Fruit fly (Drosophila melanogaster) whole organism, adult: ENCODE measurements around the gene frma.
A peak's percentile ranks its signal among the peaks of the same experiment; 100 is the strongest.

Experiments
- CG11617 ChIP-seq: fragments of 200-800 bp; sonication (Bioruptor generic); optimal IDR thresholded peaks from 2 replicates; lab custom pipeline; 2017; ENCODE audit warnings: mild to moderate bottlenecking, missing biosample characterization, missing genetic modification reagents, missing genetic modification characterization
- CG12768 ChIP-seq: fragments of 200-800 bp; sonication (Bioruptor generic); optimal IDR thresholded peaks from 2 replicates; lab custom pipeline; 2017; ENCODE audit warnings: missing biosample characterization, missing genetic modification characterization, mild to moderate bottlenecking, moderate library complexity, missing genetic modification reagents
- CG14711 ChIP-seq: fragments of 200-800 bp; sonication (Bioruptor generic); optimal IDR thresholded peaks from 2 replicates; lab custom pipeline; 2018; ENCODE audit warnings: missing biosample characterization, mild to moderate bottlenecking, missing genetic modification characterization, moderate library complexity
- CG1620 ChIP-seq: fragments of 200-800 bp; sonication (Bioruptor generic); optimal IDR thresholded peaks from 2 replicates; lab custom pipeline; 2016; ENCODE audit warnings: missing biosample characterization, missing genetic modification characterization
- CG33017 ChIP-seq: fragments of 200-800 bp; sonication (Bioruptor generic); optimal IDR thresholded peaks from 2 replicates; lab custom pipeline; 2018; ENCODE audit warnings: missing biosample characterization, mild to moderate bottlenecking, missing genetic modification characterization, moderate library complexity
- CG5204 ChIP-seq: fragments of 200-800 bp; sonication (Bioruptor generic); optimal IDR thresholded peaks from 2 replicates; lab custom pipeline; 2016; ENCODE audit warnings: missing biosample characterization, missing genetic modification characterization
- CG7045 ChIP-seq: fragments of 200-800 bp; sonication (Bioruptor generic); optimal IDR thresholded peaks from 2 replicates; lab custom pipeline; 2017; ENCODE audit warnings: missing biosample characterization, mild to moderate bottlenecking, missing genetic modification characterization
- CG7101 ChIP-seq: fragments of 200-800 bp; sonication (Bioruptor generic); optimal IDR thresholded peaks from 2 replicates; lab custom pipeline; 2018; ENCODE audit warnings: missing biosample characterization, mild to moderate bottlenecking, missing genetic modification characterization, moderate library complexity
- Clk ChIP-seq: fragments of 200-800 bp; sonication (Bioruptor generic); optimal IDR thresholded peaks from 2 replicates; lab custom pipeline; 2017; ENCODE audit warnings: missing biosample characterization, missing genetic modification characterization
- Crg-1 ChIP-seq: fragments of 200-800 bp; sonication (Bioruptor generic); optimal IDR thresholded peaks from 2 replicates; lab custom pipeline; 2016; ENCODE audit warnings: missing biosample characterization, missing genetic modification characterization
- Hr96 ChIP-seq: fragments of 200-800 bp; sonication (Bioruptor generic); optimal IDR thresholded peaks from 2 replicates; lab custom pipeline; 2016; ENCODE audit warnings: missing biosample characterization, missing genetic modification characterization
- Mnt ChIP-seq: fragments of 200-800 bp; sonication (Bioruptor generic); optimal IDR thresholded peaks from 2 replicates; lab custom pipeline; 2016; ENCODE audit warnings: missing biosample characterization, mild to moderate bottlenecking, missing genetic modification characterization
- bab1 ChIP-seq: fragments of 200-800 bp; sonication (Bioruptor generic); optimal IDR thresholded peaks from 3 replicates; lab custom pipeline; 2019; ENCODE audit warnings: missing biosample characterization, mild to moderate bottlenecking, missing genetic modification characterization, moderate library complexity
- cic ChIP-seq: fragments of 200-800 bp; sonication (Bioruptor generic); optimal IDR thresholded peaks from 2 replicates; lab custom pipeline; 2017; ENCODE audit warnings: missing biosample characterization, mild to moderate bottlenecking, missing genetic modification characterization, moderate library complexity
- cnc ChIP-seq, 2 experiments: fragments of >200 bp; optimal IDR thresholded peaks; 2 replicates each; lab custom pipeline; 2017
- kay ChIP-seq: fragments of 200-800 bp; sonication (Bioruptor generic); peaks from one replicate; lab custom pipeline; 2016; ENCODE audit warnings: missing biosample characterization, missing genetic modification characterization, borderline replicate concordance
- ovo ChIP-seq: fragments of 200-800 bp; sonication (Bioruptor generic); optimal IDR thresholded peaks from 2 replicates; lab custom pipeline; 2016; ENCODE audit warnings: missing biosample characterization, missing genetic modification characterization
- pad ChIP-seq: fragments of 200-800 bp; sonication (Bioruptor generic); optimal IDR thresholded peaks from 3 replicates; lab custom pipeline; 2017; ENCODE audit warnings: missing biosample characterization, missing genetic modification characterization, mild to moderate bottlenecking, moderate library complexity, missing genetic modification reagents
- tj ChIP-seq: fragments of 200-800 bp; sonication (Bioruptor generic); optimal IDR thresholded peaks from 3 replicates; lab custom pipeline; 2017; ENCODE audit warnings: missing biosample characterization, mild to moderate bottlenecking, missing genetic modification characterization, moderate library complexity
- toe ChIP-seq: fragments of 200-800 bp; sonication (Bioruptor generic); optimal IDR thresholded peaks from 2 replicates; lab custom pipeline; 2016; ENCODE audit warnings: missing biosample characterization, missing genetic modification characterization

Gene frma

DNA sequence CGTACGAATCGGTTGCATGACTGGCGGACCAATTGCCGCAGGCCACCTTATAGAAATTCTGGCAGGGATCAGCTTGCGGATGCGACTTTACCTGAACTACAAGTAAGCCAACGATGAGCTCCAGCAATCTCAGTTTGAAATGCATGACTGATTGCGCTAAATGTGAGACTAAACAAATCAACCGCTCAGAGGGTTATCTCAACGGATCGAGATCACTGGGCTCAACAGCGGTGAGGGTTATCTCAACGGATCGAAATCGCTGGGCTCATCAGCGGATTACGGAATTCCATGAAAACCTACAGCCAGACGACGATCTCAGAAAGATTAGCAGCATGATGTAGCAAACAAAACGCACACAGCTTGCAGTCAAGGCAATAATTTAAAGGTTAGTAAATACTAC lies at the start of gene frma:
Gene frma (minus strand): TSS at position 152 of the 400 bp plus-strand sequence.
- TF ChIP-seq Mnt (GFP tag; lab: Kevin White, UChicago) (peak; percentile 12), ovo (GFP tag; lab: Kevin White, UChicago) (no peak), CG7101 (no peak), CG14711 (tag; lab: Kevin White, UChicago) (no peak), CG7045 (GFP tag; lab: Kevin White, UChicago) (no peak), Crg-1 (no peak)

DNA sequence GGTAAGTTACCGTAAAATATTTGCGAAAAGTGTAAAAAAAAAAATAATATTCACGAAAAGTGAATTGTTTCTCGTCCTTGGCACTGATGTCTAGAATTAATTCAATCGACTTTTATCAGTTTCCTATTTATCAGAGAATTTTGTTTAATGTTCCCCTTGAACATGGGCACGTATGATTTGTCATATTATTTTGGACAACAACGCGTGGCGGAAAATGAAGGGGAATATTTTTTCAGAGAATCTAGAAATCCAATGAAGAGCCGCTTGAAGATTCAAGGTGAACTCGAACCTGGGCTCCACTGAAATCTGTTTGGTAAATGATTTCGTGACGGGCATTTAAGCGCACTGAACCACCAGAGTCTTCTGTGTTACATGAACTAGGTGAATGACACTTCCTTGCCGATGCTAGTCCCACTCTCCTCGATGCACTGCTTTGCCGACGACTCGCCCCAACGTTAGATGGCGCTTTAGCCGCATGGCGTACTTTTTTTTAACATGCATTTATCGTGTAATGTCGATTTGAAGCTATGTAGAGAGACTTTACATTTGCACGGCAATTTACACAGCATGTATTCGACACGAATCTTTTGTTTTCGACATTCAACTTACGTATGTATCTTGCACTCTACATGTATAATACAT lies 28.5 kb upstream of the frma start:
- TF ChIP-seq pad (GFP tag; lab: Kevin White, UChicago) (peak; percentile 95), cic (GFP tag; lab: Kevin White, UChicago) (peak; percentile 6), kay (GFP tag; lab: Kevin White, UChicago) (peak; percentile 78), ovo (GFP tag; lab: Kevin White, UChicago) (peak; percentile 36), CG7045 (GFP tag; lab: Kevin White, UChicago) (no peak)

DNA sequence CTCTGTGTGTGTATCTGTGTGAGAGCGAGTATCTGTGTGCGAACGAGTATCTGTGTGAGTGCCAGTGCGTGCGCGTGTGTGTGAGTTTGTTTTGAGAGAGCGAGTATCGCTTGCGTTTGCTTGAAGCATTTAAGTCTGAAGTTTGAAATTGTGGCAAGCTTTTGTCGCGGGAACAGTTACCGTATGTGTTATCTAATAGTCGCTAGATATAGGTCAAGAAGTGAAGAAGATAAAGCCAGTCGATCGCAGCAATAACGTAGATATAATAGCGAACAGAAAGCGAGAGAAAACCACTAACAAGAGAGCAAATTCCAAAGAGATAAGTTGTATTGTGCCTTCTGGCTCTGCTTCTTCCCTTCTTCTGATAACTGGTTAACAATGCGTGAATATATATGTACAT lies 22.3 kb upstream of the frma start:
- TF ChIP-seq CG7045 (GFP tag; lab: Kevin White, UChicago) = no peak
- TF ChIP-seq tj (GFP tag; lab: Kevin White, UChicago) = no peak
- no peak for TF ChIP-seq toe (GFP tag; lab: Kevin White, UChicago)
- TF ChIP-seq CG1620 (GFP tag; lab: Kevin White, UChicago) = no peak
- no peak for TF ChIP-seq Mnt (GFP tag; lab: Kevin White, UChicago)
- TF ChIP-seq CG5204 (GFP tag; lab: Kevin White, UChicago) = no peak

DNA sequence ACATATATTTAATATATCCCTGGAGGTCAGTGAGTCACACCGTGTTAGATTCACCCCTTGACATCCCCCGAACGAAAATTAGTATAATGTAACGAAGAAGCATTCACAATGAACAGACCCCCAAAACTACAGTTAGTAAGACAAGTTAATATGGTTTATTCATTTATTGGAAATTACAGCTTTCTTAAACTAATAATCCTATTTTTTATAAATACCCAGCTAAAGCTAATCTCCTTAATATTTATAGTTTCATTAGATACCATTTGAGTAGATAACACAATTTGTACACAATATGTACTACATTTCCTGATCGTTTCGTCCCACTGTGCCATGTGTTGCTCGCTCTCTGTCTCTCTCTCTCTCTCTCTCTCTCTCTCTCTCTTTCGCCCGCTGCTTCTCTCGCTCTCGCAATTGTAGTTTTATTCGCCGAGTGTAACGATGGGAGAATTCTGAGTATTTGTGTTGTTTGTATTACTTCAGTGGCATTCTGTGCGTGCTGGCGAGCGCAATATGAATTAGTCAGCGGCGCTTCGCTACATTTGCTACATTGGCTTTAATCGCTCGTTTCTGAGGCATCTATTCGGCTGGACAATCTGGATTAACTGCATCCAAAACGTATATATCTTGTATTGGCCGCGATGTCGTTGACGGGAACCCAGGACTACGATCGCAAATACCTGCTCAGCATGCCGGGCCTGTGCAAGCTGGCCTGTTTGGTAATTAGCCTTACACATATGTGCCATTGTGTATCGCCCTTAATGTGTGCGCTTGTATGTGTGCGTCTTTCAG lies 21.1 kb upstream of the frma start:
- no peak for TF ChIP-seq toe (GFP tag; lab: Kevin White, UChicago)
- no peak for TF ChIP-seq Crg-1
- TF ChIP-seq Clk (GFP tag; lab: Kevin White, UChicago) = no peak
- peak; percentile 3 for TF ChIP-seq tj (GFP tag; lab: Kevin White, UChicago)
- no peak for TF ChIP-seq cic (GFP tag; lab: Kevin White, UChicago)
- TF ChIP-seq kay (GFP tag; lab: Kevin White, UChicago) = peak; percentile 94
- TF ChIP-seq CG5204 (GFP tag; lab: Kevin White, UChicago) = peak; percentile 31
- TF ChIP-seq pad (GFP tag; lab: Kevin White, UChicago) = peak; percentile 1
- TF ChIP-seq Mnt (GFP tag; lab: Kevin White, UChicago) = peak; percentile 11
- peak; percentile 5 for TF ChIP-seq bab1 (GFP tag; lab: Kevin White, UChicago)
- TF ChIP-seq CG1620 (GFP tag; lab: Kevin White, UChicago) = no peak
- TF ChIP-seq CG7101 = peak; percentile 59
- TF ChIP-seq CG12768 (GFP tag; lab: Kevin White, UChicago) = no peak
- no peak for TF ChIP-seq ovo (GFP tag; lab: Kevin White, UChicago)
- TF ChIP-seq Hr96 (GFP tag; lab: Kevin White, UChicago) = peak; percentile 54
- peak; percentile 32 for TF ChIP-seq CG14711 (tag; lab: Kevin White, UChicago)
- peak; percentile 33 for TF ChIP-seq CG33017 (tag; lab: Kevin White, UChicago)
- TF ChIP-seq CG7045 (GFP tag; lab: Kevin White, UChicago) = no peak
- TF ChIP-seq cnc (optimal IDR thresholded peaks at IDR 0.05; lab: Kevin White, UChicago) = no peak
- peak; percentile 61 for TF ChIP-seq CG11617 (GFP tag; lab: Kevin White, UChicago)

DNA sequence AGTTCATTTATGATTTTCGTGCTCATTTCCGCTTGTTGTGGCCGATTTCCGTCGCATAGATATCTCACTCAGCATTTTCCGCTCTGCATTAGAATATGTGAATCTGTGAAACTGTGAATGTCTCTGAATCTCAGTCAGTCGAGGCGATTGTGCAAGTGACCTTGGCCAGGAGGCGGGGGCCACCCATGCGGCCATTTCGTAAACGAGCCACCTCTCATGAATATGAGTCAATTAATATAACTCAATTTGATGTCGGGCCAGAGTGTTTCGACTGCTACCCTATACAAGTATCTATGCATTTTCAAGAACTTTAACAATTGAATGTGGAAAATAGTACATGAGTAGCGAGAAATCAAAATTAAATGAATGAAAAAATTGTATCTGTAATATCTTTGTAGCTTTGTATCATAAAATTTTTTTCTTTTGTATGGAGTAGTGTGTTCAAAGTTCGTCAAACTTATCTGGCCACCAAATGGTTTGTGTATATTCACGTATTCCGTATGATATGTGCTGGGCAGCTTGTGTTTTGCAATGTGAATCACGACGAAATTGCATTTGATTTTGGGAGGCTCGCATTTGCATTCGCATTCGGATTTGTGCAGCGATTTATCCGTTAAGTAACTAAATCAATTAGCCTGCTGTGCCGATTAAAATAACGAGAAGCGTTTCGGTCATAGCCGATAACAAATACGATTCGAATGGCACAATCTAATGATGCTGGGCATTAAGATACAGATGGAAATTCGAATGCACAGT lies 20.2 kb upstream of the frma start, which contains the start of gene CG12730:
Gene CG12730 (plus strand): TSS at position 706 of the 756 bp plus-strand sequence.
- peak; percentile 67 for TF ChIP-seq kay (GFP tag; lab: Kevin White, UChicago)
- TF ChIP-seq Hr96 (GFP tag; lab: Kevin White, UChicago) = peak; percentile 35
- no peak for TF ChIP-seq CG14711 (tag; lab: Kevin White, UChicago)

DNA sequence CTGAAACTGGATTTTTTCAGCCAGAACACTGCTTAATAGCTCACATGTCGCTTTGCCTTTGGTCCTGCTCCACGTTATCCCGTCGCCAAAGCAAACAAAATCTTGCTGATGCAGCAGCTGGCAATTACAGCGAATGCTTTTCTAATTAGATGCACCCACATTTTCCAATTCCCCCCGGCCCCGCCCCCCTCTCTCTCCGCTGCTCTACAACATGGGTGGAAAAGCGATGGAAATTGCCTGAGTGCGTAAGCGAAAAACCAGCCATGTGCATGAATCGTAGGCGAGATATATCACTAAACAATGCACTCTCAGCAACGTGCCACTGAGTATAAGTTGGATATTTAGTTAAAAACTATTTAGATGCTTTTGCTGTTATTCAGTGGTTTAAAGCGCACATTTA lies 19.3 kb upstream of the frma start:
- no peak for TF ChIP-seq Crg-1
- no peak for TF ChIP-seq kay (GFP tag; lab: Kevin White, UChicago)
- no peak for TF ChIP-seq CG7045 (GFP tag; lab: Kevin White, UChicago)
- no peak for TF ChIP-seq CG14711 (tag; lab: Kevin White, UChicago)
- no peak for TF ChIP-seq bab1 (GFP tag; lab: Kevin White, UChicago)
- no peak for TF ChIP-seq CG11617 (GFP tag; lab: Kevin White, UChicago)
- no peak for TF ChIP-seq ovo (GFP tag; lab: Kevin White, UChicago)
- TF ChIP-seq CG12768 (GFP tag; lab: Kevin White, UChicago) = no peak
- TF ChIP-seq CG7101 = no peak
- no peak for TF ChIP-seq cic (GFP tag; lab: Kevin White, UChicago)
- TF ChIP-seq CG5204 (GFP tag; lab: Kevin White, UChicago) = no peak
- TF ChIP-seq cnc (optimal IDR thresholded peaks at IDR 0.05; lab: Kevin White, UChicago) = no peak
- no peak for TF ChIP-seq Hr96 (GFP tag; lab: Kevin White, UChicago)
- TF ChIP-seq toe (GFP tag; lab: Kevin White, UChicago) = no peak
- TF ChIP-seq pad (GFP tag; lab: Kevin White, UChicago) = no peak
- TF ChIP-seq CG33017 (tag; lab: Kevin White, UChicago) = no peak
- TF ChIP-seq CG1620 (GFP tag; lab: Kevin White, UChicago) = no peak
- no peak for TF ChIP-seq Mnt (GFP tag; lab: Kevin White, UChicago)
- TF ChIP-seq tj (GFP tag; lab: Kevin White, UChicago) = no peak
- no peak for TF ChIP-seq Clk (GFP tag; lab: Kevin White, UChicago)
